Worm (Caenorhabditis elegans) whole organism, L2 larva: Measurements from ENCODE around the gene acr-23.

ENCODE experiments used
- C34F6.9 ChIP-seq: fragments of 150-350 bp; optimal IDR thresholded peaks from 2 replicates; lab custom pipeline; 2014; ENCODE audit warnings: missing biosample characterization, missing genetic modification characterization
- F13H6.1 ChIP-seq: sonication (generic microtip); optimal IDR thresholded peaks from 2 replicates; lab custom pipeline; 2016; ENCODE audit warnings: missing genetic modification characterization, missing compliant biosample characterization
- R02D3.7 ChIP-seq: fragments of 150-350 bp; optimal IDR thresholded peaks from 2 replicates; lab custom pipeline; 2014; ENCODE audit warnings: missing biosample characterization, missing genetic modification characterization
- Y55F3AM.14 ChIP-seq: fragments of 200-800 bp; sonication (Bioruptor generic); optimal IDR thresholded peaks from 2 replicates; lab custom pipeline; 2018; ENCODE audit warnings: mild to moderate bottlenecking, missing genetic modification characterization, missing compliant biosample characterization
- ZK546.5 ChIP-seq: sonication (generic microtip); optimal IDR thresholded peaks from 2 replicates; lab custom pipeline; 2017; ENCODE audit warnings: missing biosample characterization, missing genetic modification characterization
- alr-1 ChIP-seq: fragments of 150-350 bp; optimal IDR thresholded peaks from 2 replicates; lab custom pipeline; 2014; ENCODE audit warnings: missing biosample characterization, missing genetic modification characterization
- aly-2 ChIP-seq: fragments of 150-350 bp; optimal IDR thresholded peaks from 2 replicates; lab custom pipeline; 2014; ENCODE audit warnings: missing biosample characterization, missing genetic modification characterization
- ama-1 ChIP-seq: fragments of 150-350 bp; optimal IDR thresholded peaks from 2 replicates; lab custom pipeline; 2018; ENCODE audit warnings: inconsistent platforms
- ceh-16 ChIP-seq: fragments of 150-350 bp; optimal IDR thresholded peaks from 2 replicates; lab custom pipeline; 2014; ENCODE audit warnings: missing biosample characterization, missing genetic modification characterization
- ceh-82 ChIP-seq: fragments of 150-350 bp; optimal IDR thresholded peaks from 2 replicates; lab custom pipeline; 2014; ENCODE audit warnings: missing biosample characterization, missing genetic modification characterization
- crh-2 ChIP-seq: sonication (generic microtip); optimal IDR thresholded peaks from 2 replicates; lab custom pipeline; 2017; ENCODE audit warnings: missing biosample characterization, missing genetic modification characterization
- egl-27 ChIP-seq: sonication (generic microtip); optimal IDR thresholded peaks from 3 replicates; lab custom pipeline; 2017; ENCODE audit warnings: missing biosample characterization, missing genetic modification reagents, missing genetic modification characterization
- elt-3 ChIP-seq: sonication (generic microtip); optimal IDR thresholded peaks from 2 replicates; lab custom pipeline; 2017; ENCODE audit warnings: missing biosample characterization, missing genetic modification characterization
- fos-1 ChIP-seq: fragments of 150-350 bp; optimal IDR thresholded peaks from 2 replicates; lab custom pipeline; 2014; ENCODE audit warnings: missing biosample characterization, missing genetic modification characterization
- gmeb-1 ChIP-seq: fragments of 150-350 bp; optimal IDR thresholded peaks from 2 replicates; lab custom pipeline; 2014; ENCODE audit warnings: missing biosample characterization, missing genetic modification characterization
- lin-11 ChIP-seq: fragments of 150-350 bp; sonication (generic microtip); optimal IDR thresholded peaks from 2 replicates; lab custom pipeline; 2014; ENCODE audit warnings: missing biosample characterization, missing genetic modification characterization, inconsistent platforms, mixed read lengths
- lin-13 ChIP-seq: fragments of 150-350 bp; optimal IDR thresholded peaks from 2 replicates; lab custom pipeline; 2014; ENCODE audit warnings: missing biosample characterization, missing genetic modification reagents, missing genetic modification characterization
- lin-39 ChIP-seq: fragments of 150-350 bp; optimal IDR thresholded peaks from 2 replicates; lab custom pipeline; 2014; ENCODE audit warnings: missing biosample characterization, missing genetic modification reagents, missing genetic modification characterization
- lsy-2 ChIP-seq, 2 experiments: fragments of 150-350 bp in 1 of 2; sonication (generic microtip) in 1 of 2; optimal IDR thresholded peaks; 2 replicates each; lab custom pipeline; 2014 to 2017; ENCODE audit warnings: missing biosample characterization in 2 of 2, missing genetic modification characterization in 2 of 2
- mab-5 ChIP-seq: fragments of 150-350 bp; optimal IDR thresholded peaks from 2 replicates; lab custom pipeline; 2014; ENCODE audit warnings: missing biosample characterization, missing genetic modification characterization
- mbf-1 ChIP-seq: sonication (generic microtip); optimal IDR thresholded peaks from 2 replicates; lab custom pipeline; 2017; ENCODE audit warnings: missing biosample characterization, missing genetic modification characterization
- mdl-1 ChIP-seq, 2 experiments: fragments of 150-350 bp in 1 of 2; sonication (generic microtip) in 1 of 2; optimal IDR thresholded peaks; 2 replicates each; lab custom pipeline; 2017; ENCODE audit warnings: missing biosample characterization in 2 of 2, missing genetic modification characterization in 2 of 2
- nhr-10 ChIP-seq: sonication (generic microtip); optimal IDR thresholded peaks from 2 replicates; lab custom pipeline; 2017; ENCODE audit warnings: missing biosample characterization, missing genetic modification characterization
- nhr-11 ChIP-seq: fragments of 150-350 bp; optimal IDR thresholded peaks from 2 replicates; lab custom pipeline; 2014; ENCODE audit warnings: missing biosample characterization, missing genetic modification characterization
- nhr-12 ChIP-seq: fragments of 150-350 bp; optimal IDR thresholded peaks from 2 replicates; lab custom pipeline; 2014; ENCODE audit warnings: missing biosample characterization, missing genetic modification characterization
- nhr-129 ChIP-seq: fragments of 150-350 bp; optimal IDR thresholded peaks from 2 replicates; lab custom pipeline; 2014; ENCODE audit warnings: missing biosample characterization, missing genetic modification characterization
- nhr-21 ChIP-seq: fragments of 150-350 bp; optimal IDR thresholded peaks from 2 replicates; lab custom pipeline; 2014; ENCODE audit warnings: missing biosample characterization, missing genetic modification characterization
- nhr-23 ChIP-seq: fragments of 150-350 bp; optimal IDR thresholded peaks from 2 replicates; lab custom pipeline; 2014; ENCODE audit warnings: missing biosample characterization, missing genetic modification reagents, missing genetic modification characterization
- nhr-237 ChIP-seq: fragments of 150-350 bp; optimal IDR thresholded peaks from 2 replicates; lab custom pipeline; 2014; ENCODE audit warnings: missing biosample characterization, missing genetic modification characterization
- nhr-6 ChIP-seq: fragments of 150-350 bp; optimal IDR thresholded peaks from 2 replicates; lab custom pipeline; 2014; ENCODE audit warnings: missing biosample characterization, missing genetic modification characterization
- nhr-77 ChIP-seq: fragments of 150-350 bp; optimal IDR thresholded peaks from 2 replicates; lab custom pipeline; 2014; ENCODE audit warnings: missing biosample characterization, missing genetic modification characterization
- peb-1 ChIP-seq: fragments of 150-350 bp; optimal IDR thresholded peaks from 2 replicates; lab custom pipeline; 2014; ENCODE audit warnings: missing biosample characterization, missing genetic modification characterization
- sma-3 ChIP-seq: sonication (generic microtip); optimal IDR thresholded peaks from 2 replicates; lab custom pipeline; 2016; ENCODE audit warnings: missing genetic modification reagents, missing genetic modification characterization, missing compliant biosample characterization
- sma-9 ChIP-seq, 2 experiments: fragments of 150-350 bp in 1 of 2; sonication (generic microtip) in 1 of 2; optimal IDR thresholded peaks; 2 replicates each; lab custom pipeline; 2014 to 2016; ENCODE audit warnings: missing genetic modification characterization in 2 of 2, mild to moderate bottlenecking in 1 of 2, missing biosample characterization in 1 of 2, missing compliant biosample characterization in 1 of 2, missing genetic modification reagents in 1 of 2, moderate library complexity in 1 of 2
- snpc-4 ChIP-seq: fragments of 150-350 bp; optimal IDR thresholded peaks from 2 replicates; lab custom pipeline; 2014; ENCODE audit warnings: missing biosample characterization, missing genetic modification characterization
- unc-39 ChIP-seq: fragments of 150-350 bp; optimal IDR thresholded peaks from 2 replicates; lab custom pipeline; 2014; ENCODE audit warnings: missing biosample characterization, missing genetic modification characterization
- unc-55 ChIP-seq: fragments of 150-350 bp; sonication (generic microtip); optimal IDR thresholded peaks from 3 replicates; lab custom pipeline; 2014; ENCODE audit warnings: missing biosample characterization, missing genetic modification reagents, missing genetic modification characterization
- unc-62 ChIP-seq: fragments of 150-350 bp; optimal IDR thresholded peaks from 2 replicates; lab custom pipeline; 2014; ENCODE audit warnings: missing biosample characterization, missing genetic modification reagents, missing genetic modification characterization
- ztf-1 ChIP-seq: fragments of 200-800 bp; sonication (Bioruptor generic); conservative IDR thresholded peaks from 2 replicates; pipeline ENCODE4 v1.3.6; 2022; ENCODE audit warnings: missing genetic modification characterization, missing compliant biosample characterization
- ztf-11 ChIP-seq: sonication (generic microtip); optimal IDR thresholded peaks from 2 replicates; lab custom pipeline; 2017; ENCODE audit warnings: missing biosample characterization, missing genetic modification characterization
- ztf-4 ChIP-seq: fragments of 150-350 bp; optimal IDR thresholded peaks from 2 replicates; lab custom pipeline; 2014; ENCODE audit warnings: missing biosample characterization, missing genetic modification characterization

The acr-23 gene

DNA sequence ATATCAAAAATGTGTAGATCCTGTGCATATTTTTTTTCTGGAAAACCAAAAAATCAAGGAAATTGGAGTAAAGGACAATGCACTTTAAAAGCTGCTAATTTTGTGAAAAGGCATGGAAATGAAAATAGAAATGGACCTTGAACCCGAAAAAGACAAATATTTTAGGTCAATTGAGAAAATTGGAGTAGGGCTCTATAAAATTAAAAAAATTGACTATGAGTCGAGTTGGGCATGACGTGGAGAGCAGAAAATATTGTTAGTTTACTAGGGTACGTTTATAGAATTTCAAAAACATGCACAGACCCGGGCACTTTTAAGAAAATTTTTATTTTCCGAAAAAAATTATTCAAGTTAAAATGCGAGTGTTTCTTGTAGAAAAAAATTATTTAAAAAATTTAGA is at the start of gene acr-23:
Gene acr-23, minus strand, starts transcription at position 101 of the 400 bp plus-strand sequence.
- TF ChIP-seq ama-1 (lab: Kevin White, UChicago), result no peak
- TF ChIP-seq elt-3 (tag; lab: Kevin White, UChicago), result no peak
- no peak for TF ChIP-seq R02D3.7 (tag; lab: Kevin White, UChicago)
- TF ChIP-seq, all 48 proteins: peak for 0

DNA sequence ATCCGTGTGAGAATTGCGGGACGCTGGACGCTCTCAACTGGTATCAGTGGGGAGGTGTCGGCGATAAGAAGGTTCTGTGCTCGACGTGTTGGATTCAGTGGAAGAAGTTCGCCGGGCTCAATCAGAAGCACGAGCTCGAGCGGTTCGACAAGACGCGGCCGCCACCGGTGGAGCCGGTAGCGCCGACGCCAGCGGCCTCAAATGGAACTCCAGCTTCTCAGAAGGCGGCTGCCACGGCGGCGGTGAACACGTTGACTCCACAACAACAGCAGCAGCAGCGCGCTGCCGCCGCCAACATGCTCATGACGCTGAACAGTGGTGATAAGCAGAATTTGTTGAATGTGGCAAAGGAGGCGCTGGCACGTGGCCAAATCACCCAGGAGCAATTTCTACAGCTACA is 47.5 kb upstream of the acr-23 start:
- no peak for TF ChIP-seq nhr-129
- no peak for TF ChIP-seq crh-2 (tag; lab: Kevin White, UChicago)
- no peak for TF ChIP-seq nhr-21 (tag; lab: Kevin White, UChicago)
- TF ChIP-seq elt-3 (tag; lab: Kevin White, UChicago), result no peak
- TF ChIP-seq snpc-4 (tag; lab: Kevin White, UChicago), result no peak
- TF ChIP-seq unc-39, result no peak
- no peak for TF ChIP-seq ztf-11
- no peak for TF ChIP-seq unc-55 (GFP tag; lab: Kevin White, UChicago)
- TF ChIP-seq alr-1, result no peak
- no peak for TF ChIP-seq ztf-1
- TF ChIP-seq nhr-237 (tag; lab: Kevin White, UChicago), result no peak
- TF ChIP-seq C34F6.9 (tag; lab: Kevin White, UChicago), result no peak
- TF ChIP-seq lin-39 (tag; lab: Kevin White, UChicago), result no peak
- TF ChIP-seq aly-2, result no peak
- no peak for TF ChIP-seq mdl-1 (tag; optimal IDR thresholded peaks at IDR 0.05; lab: Kevin White, UChicago)
- no peak for TF ChIP-seq peb-1 (tag; lab: Kevin White, UChicago)
- no peak for TF ChIP-seq sma-3 (GFP tag; lab: Kevin White, UChicago)
- TF ChIP-seq nhr-77 (tag; lab: Kevin White, UChicago), result no peak
- no peak for TF ChIP-seq lin-13 (GFP tag; lab: Kevin White, UChicago)
- TF ChIP-seq, all 48 proteins: peak for 0

DNA sequence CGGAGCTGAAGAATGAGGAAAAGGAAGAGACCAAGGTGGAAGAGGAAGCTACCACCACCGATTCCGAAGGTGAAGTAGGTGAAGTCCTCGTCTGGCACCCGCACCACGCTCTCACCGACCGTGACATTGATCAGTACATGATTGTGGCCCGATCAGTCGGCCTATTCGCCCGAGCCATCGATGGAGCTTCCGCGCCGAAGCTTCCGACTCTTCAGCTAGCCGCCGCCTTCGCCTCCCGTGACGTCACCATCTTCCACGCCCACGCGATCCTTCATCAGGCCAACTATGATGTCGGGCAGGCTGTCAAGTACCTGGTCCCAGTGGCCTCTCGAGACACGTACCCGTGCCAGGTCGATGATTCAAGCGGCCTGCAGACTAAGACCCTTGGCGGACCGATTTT is 46.8 kb upstream of the acr-23 start:
- TF ChIP-seq ztf-4 (tag; lab: Kevin White, UChicago), result no peak
- no peak for TF ChIP-seq gmeb-1
- TF ChIP-seq lin-11 (tag; lab: Kevin White, UChicago), result no peak
- TF ChIP-seq lin-13 (GFP tag; lab: Kevin White, UChicago), result no peak
- TF ChIP-seq nhr-23, result no peak
- TF ChIP-seq alr-1, result no peak
- no peak for TF ChIP-seq crh-2 (tag; lab: Kevin White, UChicago)
- TF ChIP-seq F13H6.1, result no peak
- no peak for TF ChIP-seq nhr-10 (tag; lab: Kevin White, UChicago)
- TF ChIP-seq nhr-6, result no peak
- TF ChIP-seq sma-3 (GFP tag; lab: Kevin White, UChicago), result no peak
- TF ChIP-seq C34F6.9 (tag; lab: Kevin White, UChicago), result no peak
- TF ChIP-seq unc-39, result no peak
- TF ChIP-seq Y55F3AM.14 (GFP tag; lab: Kevin White, UChicago), result no peak
- no peak for TF ChIP-seq R02D3.7 (tag; lab: Kevin White, UChicago)
- TF ChIP-seq lsy-2 (tag; optimal IDR thresholded peaks at IDR 0.05; lab: Kevin White, UChicago), result no peak
- TF ChIP-seq nhr-21 (tag; lab: Kevin White, UChicago), result no peak
- TF ChIP-seq lin-39 (tag; lab: Kevin White, UChicago), result no peak
- TF ChIP-seq fos-1 (tag; lab: Kevin White, UChicago), result no peak

DNA sequence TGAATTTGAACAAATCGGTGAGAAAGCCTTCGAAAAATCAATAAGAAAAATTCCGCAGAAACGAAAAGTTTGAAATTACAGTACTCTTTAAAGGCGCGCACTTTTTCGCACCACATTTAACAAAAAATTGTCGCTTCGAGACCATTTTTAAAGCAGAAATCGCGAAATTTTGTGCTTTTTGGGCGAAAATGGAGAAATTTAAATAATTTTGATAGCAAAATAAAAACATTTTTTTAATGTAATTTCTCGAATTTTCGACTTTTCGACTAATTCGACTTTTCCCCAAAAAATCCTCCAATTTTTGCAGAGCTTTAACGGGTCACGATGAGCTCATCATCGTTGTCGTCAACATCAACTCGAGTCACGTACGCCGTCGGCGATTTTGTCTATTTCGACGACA is 45.3 kb upstream of the acr-23 start, which contains the start of gene lin-40:
Gene lin-40, plus strand, starts transcription at position 301 of the 400 bp plus-strand sequence.
- TF ChIP-seq crh-2 (tag; lab: Kevin White, UChicago) (no peak), egl-27 (tag; lab: Kevin White, UChicago) (no peak)

DNA sequence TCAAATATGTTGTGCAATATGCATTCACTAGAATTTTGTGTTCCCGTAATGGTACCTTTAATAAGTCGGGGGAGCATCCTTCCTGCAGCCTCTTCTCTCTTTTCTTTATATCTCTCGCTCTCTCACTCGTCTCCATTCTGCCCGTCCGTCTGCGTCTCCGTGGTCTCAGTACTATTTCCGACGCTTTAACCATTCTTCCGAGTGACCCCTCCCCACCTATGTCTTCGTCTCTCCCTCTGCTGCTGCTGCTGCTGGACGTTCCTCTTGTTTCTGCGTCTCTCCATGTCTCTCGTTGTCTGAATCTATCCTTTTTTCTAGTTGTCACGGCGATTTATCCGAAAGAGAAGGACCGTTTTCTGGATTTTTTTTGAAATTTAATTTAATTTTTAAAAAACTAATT is 44.5 kb upstream of the acr-23 start:
- TF ChIP-seq aly-2 (no peak), ama-1 (lab: Kevin White, UChicago) (no peak), C34F6.9 (tag; lab: Kevin White, UChicago) (peak; percentile 62), nhr-11 (no peak), mab-5 (tag; lab: Kevin White, UChicago) (peak; percentile 3), ztf-11 (no peak), ceh-16 (tag; lab: Kevin White, UChicago) (no peak), elt-3 (tag; lab: Kevin White, UChicago) (no peak), F13H6.1 (peak; percentile 98), sma-9 (GFP tag; optimal IDR thresholded peaks at IDR 0.05; lab: Kevin White, UChicago) (peak; percentile 88), sma-9 (tag; optimal IDR thresholded peaks at IDR 0.05; lab: Kevin White, UChicago) (no peak), ztf-4 (tag; lab: Kevin White, UChicago) (peak; percentile 28), nhr-77 (tag; lab: Kevin White, UChicago) (no peak), unc-39 (no peak), egl-27 (tag; lab: Kevin White, UChicago) (peak; percentile 42), lin-39 (tag; lab: Kevin White, UChicago) (no peak), nhr-6 (no peak), gmeb-1 (peak; percentile 56), unc-55 (GFP tag; lab: Kevin White, UChicago) (peak; percentile 69), sma-3 (GFP tag; lab: Kevin White, UChicago) (peak; percentile 56), ceh-82 (tag; lab: Kevin White, UChicago) (no peak), mbf-1 (tag; lab: Kevin White, UChicago) (no peak), nhr-10 (tag; lab: Kevin White, UChicago) (no peak), fos-1 (tag; lab: Kevin White, UChicago) (peak; percentile 68), snpc-4 (tag; lab: Kevin White, UChicago) (no peak), Y55F3AM.14 (GFP tag; lab: Kevin White, UChicago) (no peak), nhr-12 (no peak), ZK546.5 (tag; lab: Kevin White, UChicago) (no peak), unc-62 (no peak), crh-2 (tag; lab: Kevin White, UChicago) (peak; percentile 40), alr-1 (no peak), ztf-1 (no peak)
